Worm (Caenorhabditis elegans) whole organism, late embryonic: ENCODE data around the gene acl-5.

Source experiments
- C08G9.2 ChIP-seq: sonication (generic microtip); optimal IDR thresholded peaks from 2 replicates; lab custom pipeline; 2016; ENCODE audit warnings: mild to moderate bottlenecking, missing genetic modification characterization, moderate library complexity, missing compliant biosample characterization
- Y22D7AL.16 ChIP-seq: sonication (generic microtip); optimal IDR thresholded peaks from 2 replicates; lab custom pipeline; 2016; ENCODE audit warnings: missing genetic modification characterization, missing compliant biosample characterization
- ama-1 ChIP-seq: fragments of 150-350 bp; optimal IDR thresholded peaks from 2 replicates; lab custom pipeline; 2014
- ceh-14 ChIP-seq: sonication (generic microtip); optimal IDR thresholded peaks from 2 replicates; lab custom pipeline; 2016; ENCODE audit warnings: missing genotype, missing genetic modification characterization, missing compliant biosample characterization
- ceh-34 ChIP-seq: sonication (generic microtip); optimal IDR thresholded peaks from 2 replicates; lab custom pipeline; 2016; ENCODE audit warnings: mild to moderate bottlenecking, missing genetic modification characterization, missing compliant biosample characterization
- ceh-9 ChIP-seq: sonication (generic microtip); optimal IDR thresholded peaks from 2 replicates; lab custom pipeline; 2016; ENCODE audit warnings: mild to moderate bottlenecking, missing genetic modification characterization, inconsistent platforms, missing compliant biosample characterization
- madf-2 ChIP-seq: sonication (generic microtip); optimal IDR thresholded peaks from 2 replicates; lab custom pipeline; 2017; ENCODE audit warnings: missing genetic modification characterization, missing compliant biosample characterization
- mec-3 ChIP-seq: sonication (generic microtip); optimal IDR thresholded peaks from 2 replicates; lab custom pipeline; 2016; ENCODE audit warnings: borderline replicate concordance, missing genetic modification characterization, missing compliant biosample characterization
- nhr-11 ChIP-seq: fragments of 150-350 bp; optimal IDR thresholded peaks from 2 replicates; lab custom pipeline; 2014; ENCODE audit warnings: missing biosample characterization, missing genetic modification characterization
- nhr-232 ChIP-seq: sonication (generic microtip); optimal IDR thresholded peaks from 2 replicates; lab custom pipeline; 2016; ENCODE audit warnings: missing genetic modification characterization, missing compliant biosample characterization
- pax-1 ChIP-seq: fragments of 150-350 bp; optimal IDR thresholded peaks from 2 replicates; lab custom pipeline; 2014; ENCODE audit warnings: missing biosample characterization, missing genetic modification characterization
- pqm-1 ChIP-seq: sonication (generic microtip); optimal IDR thresholded peaks from 2 replicates; lab custom pipeline; 2016; ENCODE audit warnings: missing genetic modification characterization, missing compliant biosample characterization
- zip-5 ChIP-seq: sonication (generic microtip); optimal IDR thresholded peaks from 2 replicates; lab custom pipeline; 2016; ENCODE audit warnings: missing genetic modification characterization, missing compliant biosample characterization
- ztf-16 ChIP-seq: sonication (generic microtip); optimal IDR thresholded peaks from 2 replicates; lab custom pipeline; 2017; ENCODE audit warnings: missing genetic modification characterization, missing compliant biosample characterization

- no peak for TF ChIP-seq ama-1 (lab: Kevin White, UChicago)
- TF ChIP-seq pax-1 (tag; lab: Kevin White, UChicago): no peak
- TF ChIP-seq mec-3 (tag; lab: Kevin White, UChicago): no peak
- no peak for TF ChIP-seq Y22D7AL.16 (tag; lab: Kevin White, UChicago)
- no peak for TF ChIP-seq ztf-16
- TF ChIP-seq madf-2: no peak
- no peak for TF ChIP-seq pqm-1 (tag; lab: Kevin White, UChicago)
- no peak for TF ChIP-seq C08G9.2 (tag; lab: Kevin White, UChicago)
- no peak for TF ChIP-seq zip-5 (tag; lab: Kevin White, UChicago)
- no peak for TF ChIP-seq ceh-34 (tag; lab: Kevin White, UChicago)
- TF ChIP-seq ceh-14: no peak
- no peak for TF ChIP-seq nhr-232 (tag; lab: Kevin White, UChicago)
- no peak for TF ChIP-seq nhr-11
- no peak for TF ChIP-seq ceh-9 (tag; lab: Kevin White, UChicago)
Measured at ce11 chrX:10376989-10377388, 49.7 kb upstream of the acl-5 start.
